Worm (Caenorhabditis elegans): Measurements from ENCODE around the gene K01H12.4.

The K01H12.4 gene

DNA sequence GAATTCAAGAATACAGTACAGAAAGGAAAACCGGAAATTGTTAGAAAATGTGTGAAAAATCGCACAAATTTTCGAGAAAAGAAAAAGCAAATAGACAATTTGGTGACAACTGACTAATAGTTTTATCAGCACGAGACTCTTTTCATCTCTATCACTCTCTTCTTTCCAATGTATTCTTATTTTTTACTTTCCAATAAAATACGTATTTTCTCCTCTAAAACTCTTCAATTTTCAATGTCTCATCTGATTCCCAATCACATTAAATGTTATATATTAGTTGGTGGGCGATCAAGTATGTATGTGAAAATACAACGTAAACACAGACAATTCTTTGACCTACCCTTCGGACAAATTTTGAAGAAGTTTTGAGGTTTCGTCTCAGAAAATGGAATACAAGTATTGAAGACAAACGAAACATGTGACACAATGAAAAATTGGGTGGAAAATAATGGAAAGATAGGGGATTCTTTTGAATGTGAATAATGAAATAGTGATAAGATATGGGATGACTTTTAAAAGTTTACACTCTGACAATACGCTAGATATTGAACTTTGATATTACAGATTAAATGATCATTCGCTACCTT is 24.4 kb downstream of the K01H12.4 start, which contains the start of gene cka-1 (continued):
- TF ChIP-seq zip-4 (GFP tag; optimal IDR thresholded peaks at IDR 0.05) (no peak), nhr-76 (tag; optimal IDR thresholded peaks at IDR 0.05) (no peak), unc-86 (tag; optimal IDR thresholded peaks at IDR 0.05) (no peak), nhr-85 (tag) (peak; percentile 48), unc-62 (GFP tag; optimal IDR thresholded peaks at IDR 0.05) (no peak), efl-1 (optimal IDR thresholded peaks at IDR 0.05) (peak in 1 of 2 experiments; percentile 6), efl-1 (GFP tag; optimal IDR thresholded peaks at IDR 0.05 in 1 of 2) (peak in 1 of 2 experiments; percentile 89), efl-3 (GFP tag; optimal IDR thresholded peaks at IDR 0.05) (no peak), hpl-2 (GFP tag; optimal IDR thresholded peaks at IDR 0.05) (no peak), mef-2 (tag; optimal IDR thresholded peaks at IDR 0.05) (no peak), sup-37 (GFP tag; optimal IDR thresholded peaks at IDR 0.05) (no peak), nhr-12 (tag; optimal IDR thresholded peaks at IDR 0.05) (no peak), Y116A8C.19 (tag; optimal IDR thresholded peaks at IDR 0.05; ENCODE audit: borderline replicate concordance) (no peak), ets-5 (GFP tag; IDR thresholded peaks at IDR 0.05) (no peak), egl-27 (tag; optimal IDR thresholded peaks at IDR 0.05) (no peak), grh-1 (GFP tag; IDR thresholded peaks at IDR 0.05) (no peak), ceh-82 (tag; optimal IDR thresholded peaks at IDR 0.05) (no peak), lsy-2 (tag; optimal IDR thresholded peaks at IDR 0.05) (peak in 1 of 2 experiments; percentile 62), nhr-20 (tag; optimal IDR thresholded peaks at IDR 0.05) (peak; percentile 63), ztf-11 (tag; optimal IDR thresholded peaks at IDR 0.05) (no peak), ceh-90 (tag; optimal IDR thresholded peaks at IDR 0.05) (no peak), lin-13 (GFP tag; optimal IDR thresholded peaks at IDR 0.05) (no peak), lir-3 (tag; optimal IDR thresholded peaks at IDR 0.05; ENCODE audit: poor library complexity) (no peak), fos-1 (tag; optimal IDR thresholded peaks at IDR 0.05) (no peak), unc-130 (tag; optimal IDR thresholded peaks at IDR 0.05) (no peak), nhr-19 (GFP tag; conservative IDR thresholded peaks at IDR 0.05) (no peak), pag-3 (tag; optimal IDR thresholded peaks at IDR 0.05; ENCODE audit: borderline replicate concordance, insufficient read depth) (no peak), tbx-2 (tag; optimal IDR thresholded peaks at IDR 0.05) (peak; percentile 9), lin-15B (tag; optimal IDR thresholded peaks at IDR 0.05) (no peak), nhr-47 (tag; optimal IDR thresholded peaks at IDR 0.05) (no peak), snu-23 (GFP tag; optimal IDR thresholded peaks at IDR 0.05) (no peak), vab-15 (tag; optimal IDR thresholded peaks at IDR 0.05) (peak; percentile 67), ceh-8 (GFP tag; optimal IDR thresholded peaks at IDR 0.05) (no peak), dpl-1 (GFP tag; optimal IDR thresholded peaks at IDR 0.05) (no peak), ztf-4 (tag; optimal IDR thresholded peaks at IDR 0.05) (no peak), isw-1 (GFP tag; IDR thresholded peaks at IDR 0.05) (no peak), aha-1 (tag; optimal IDR thresholded peaks at IDR 0.05) (no peak), nhr-77 (tag; optimal IDR thresholded peaks at IDR 0.05) (no peak), F16B12.6 (tag; optimal IDR thresholded peaks at IDR 0.05) (no peak), alr-1 (tag; optimal IDR thresholded peaks at IDR 0.05; ENCODE audit: borderline replicate concordance) (no peak), ceh-63 (GFP tag; optimal IDR thresholded peaks at IDR 0.05) (no peak), jun-1 (tag; optimal IDR thresholded peaks at IDR 0.05) (no peak)

DNA sequence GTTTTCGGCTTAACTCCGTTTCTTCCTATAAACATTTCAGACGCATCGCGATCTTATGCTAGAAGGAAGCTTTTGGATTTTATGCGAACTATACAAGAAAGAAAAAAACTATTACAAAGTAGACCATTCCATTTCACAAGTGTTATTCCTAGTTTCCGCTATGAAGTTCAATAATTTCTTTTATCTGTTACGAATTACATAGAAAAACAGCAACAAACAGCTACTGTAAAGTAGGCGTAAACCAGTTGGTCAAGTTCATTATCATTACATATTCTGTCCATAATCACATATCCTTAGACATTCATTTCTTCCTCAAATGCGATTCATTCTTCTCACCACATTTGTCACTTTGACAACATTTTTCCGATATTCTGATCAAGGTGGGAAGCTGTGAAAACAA is 25.3 kb downstream of the K01H12.4 start, which contains the start of gene C28D4.10:
Gene C28D4.10 (plus strand): TSS at position 301 of the 400 bp plus-strand sequence.
- no peak for TF ChIP-seq nhr-76 (tag; optimal IDR thresholded peaks at IDR 0.05)
- no peak for TF ChIP-seq sup-37 (GFP tag; optimal IDR thresholded peaks at IDR 0.05)
- TF ChIP-seq mef-2 (tag; optimal IDR thresholded peaks at IDR 0.05): no peak
- no peak for TF ChIP-seq fkh-8 (tag; optimal IDR thresholded peaks at IDR 0.05)
- TF ChIP-seq ets-5 (GFP tag; IDR thresholded peaks at IDR 0.05): no peak
- no peak for TF ChIP-seq dsc-1 (tag; optimal IDR thresholded peaks at IDR 0.05)
- TF ChIP-seq C34B4.2 (tag; optimal IDR thresholded peaks at IDR 0.05): no peak
- no peak for TF ChIP-seq ceh-82 (tag; optimal IDR thresholded peaks at IDR 0.05)
- TF ChIP-seq unc-98 (GFP tag; IDR thresholded peaks at IDR 0.05): no peak
- no peak for TF ChIP-seq lin-39 (tag; optimal IDR thresholded peaks at IDR 0.05)
- TF ChIP-seq nhr-12 (tag; optimal IDR thresholded peaks at IDR 0.05): no peak
- no peak for TF ChIP-seq lsy-2 (tag; optimal IDR thresholded peaks at IDR 0.05)
- TF ChIP-seq efl-3 (GFP tag; optimal IDR thresholded peaks at IDR 0.05): no peak
- TF ChIP-seq nhr-19 (GFP tag; conservative IDR thresholded peaks at IDR 0.05): no peak

Measured in whole organism, L1 larva.